Fruit fly (Drosophila melanogaster) whole organism, wandering third instar larva: Measurements from ENCODE around the gene CG7519.

Experiments
- Abd-B ChIP-seq: fragments of >200 bp; optimal IDR thresholded peaks from 2 replicates; lab custom pipeline; 2017; ENCODE audit warnings: missing biosample characterization, missing genetic modification characterization
- CG32264 ChIP-seq: fragments of 200-800 bp; sonication (Bioruptor generic); optimal IDR thresholded peaks from 2 replicates; lab custom pipeline; 2016; ENCODE audit warnings: missing biosample characterization, missing genetic modification characterization
- CG9705 ChIP-seq: fragments of 200-800 bp; sonication (Bioruptor generic); optimal IDR thresholded peaks from 2 replicates; lab custom pipeline; 2018; ENCODE audit warnings: missing biosample characterization, mild to moderate bottlenecking, missing genetic modification characterization
- CrebA ChIP-seq: fragments of 200-800 bp; sonication (Bioruptor generic); optimal IDR thresholded peaks from 2 replicates; lab custom pipeline; 2016; ENCODE audit warnings: missing biosample characterization, mild to moderate bottlenecking, missing genetic modification characterization, borderline replicate concordance
- Dfd ChIP-seq: fragments of >200 bp; optimal IDR thresholded peaks from 2 replicates; lab custom pipeline; 2017; ENCODE audit warnings: missing biosample characterization, missing genetic modification characterization
- Dif ChIP-seq: fragments of 200-275, 200-300 bp; sonication (Bioruptor generic); optimal IDR thresholded peaks from 2 replicates; lab custom pipeline; 2018; ENCODE audit warnings: missing biosample characterization, missing genetic modification characterization; ENCODE audit not compliant: partially characterized antibody
- GATAd ChIP-seq: sonication (Bioruptor generic); optimal IDR thresholded peaks from 2 replicates; lab custom pipeline; 2016; ENCODE audit warnings: missing biosample characterization, missing genetic modification characterization
- HLH106 ChIP-seq: fragments of 200-800 bp; optimal IDR thresholded peaks from 3 replicates; lab custom pipeline; 2019; ENCODE audit warnings: missing biosample characterization, mild to moderate bottlenecking, missing genetic modification characterization, moderate library complexity
- Hnf4 ChIP-seq: fragments of 200-800 bp; sonication (Bioruptor generic); optimal IDR thresholded peaks from 2 replicates; lab custom pipeline; 2016; ENCODE audit warnings: missing biosample characterization, mild to moderate bottlenecking, missing genetic modification characterization
- Hr78 ChIP-seq: fragments of >200 bp; optimal IDR thresholded peaks from 2 replicates; lab custom pipeline; 2017; ENCODE audit warnings: missing biosample characterization, missing genetic modification characterization
- Hr83 ChIP-seq: fragments of 200-300 bp; sonication (Bioruptor generic); optimal IDR thresholded peaks from 2 replicates; lab custom pipeline; 2016; ENCODE audit warnings: missing biosample characterization, mild to moderate bottlenecking, missing genetic modification characterization, moderate library complexity; ENCODE audit not compliant: poor library complexity, severe bottlenecking
- Jra ChIP-seq: sonication (Bioruptor generic); optimal IDR thresholded peaks from 2 replicates; lab custom pipeline; 2016; ENCODE audit warnings: missing biosample characterization, missing genetic modification characterization
- Mio ChIP-seq: sonication (Bioruptor generic); optimal IDR thresholded peaks from 2 replicates; lab custom pipeline; 2016; ENCODE audit warnings: missing biosample characterization, missing genetic modification characterization
- Myc ChIP-seq: fragments of >200 bp; optimal IDR thresholded peaks from 2 replicates; lab custom pipeline; 2017
- N ChIP-seq: fragments of >200 bp; optimal IDR thresholded peaks from 2 replicates; lab custom pipeline; 2018; ENCODE audit warnings: missing biosample characterization, missing external identifiers, missing genetic modification characterization
- OdsH ChIP-seq: fragments of 200-800 bp; sonication (Bioruptor generic); optimal IDR thresholded peaks from 2 replicates; lab custom pipeline; 2016; ENCODE audit warnings: missing biosample characterization, mild to moderate bottlenecking, missing genetic modification characterization
- Rel ChIP-seq, 2 experiments: fragments of 200-800 bp; sonication (Bioruptor generic) in 1 of 2; optimal IDR thresholded peaks; 2 replicates in 1 of 2; 3 replicates in 1 of 2; lab custom pipeline; 2016 to 2019; ENCODE audit warnings: mild to moderate bottlenecking in 2 of 2, missing biosample characterization in 2 of 2, missing genetic modification characterization in 2 of 2, moderate library complexity in 1 of 2
- Sp1 ChIP-seq: fragments of 200-800 bp; sonication (Bioruptor generic); optimal IDR thresholded peaks from 3 replicates; lab custom pipeline; 2019; ENCODE audit warnings: missing biosample characterization, mild to moderate bottlenecking, missing genetic modification characterization, moderate library complexity
- Vsx2 ChIP-seq: fragments of 200-300, 225-300 bp; sonication (Bioruptor generic); optimal IDR thresholded peaks from 2 replicates; lab custom pipeline; 2018; ENCODE audit warnings: missing biosample characterization, missing genetic modification characterization; ENCODE audit not compliant: partially characterized antibody
- br ChIP-seq: fragments of 200-800 bp; sonication (Bioruptor generic); optimal IDR thresholded peaks from 2 replicates; lab custom pipeline; 2016; ENCODE audit warnings: missing biosample characterization, missing genetic modification characterization
- brk ChIP-seq: fragments of 200-800 bp; sonication (Bioruptor generic); optimal IDR thresholded peaks from 2 replicates; lab custom pipeline; 2016; ENCODE audit warnings: missing biosample characterization, mild to moderate bottlenecking, missing genetic modification characterization
- dl ChIP-seq, 2 experiments: fragments of 175-275, 200-275 bp in 1 of 2; fragments of 200-275 bp in 1 of 2; sonication (Bioruptor generic); optimal IDR thresholded peaks; lab custom pipeline; 2018; ENCODE audit warnings: mild to moderate bottlenecking in 2 of 2, missing biosample characterization in 2 of 2, missing genetic modification characterization in 2 of 2, moderate library complexity in 2 of 2; ENCODE audit not compliant: partially characterized antibody in 2 of 2, insufficient read depth in 1 of 2
- dmrt93B ChIP-seq: fragments of 200-800 bp; sonication (Bioruptor generic); optimal IDR thresholded peaks from 2 replicates; lab custom pipeline; 2018; ENCODE audit warnings: missing biosample characterization, mild to moderate bottlenecking, missing genetic modification characterization
- dsf ChIP-seq: sonication (Bioruptor generic); optimal IDR thresholded peaks from 2 replicates; lab custom pipeline; 2016; ENCODE audit warnings: missing biosample characterization, missing genetic modification characterization, borderline replicate concordance
- ey ChIP-seq: fragments of 200-800 bp; sonication (Bioruptor generic); optimal IDR thresholded peaks from 2 replicates; lab custom pipeline; 2016; ENCODE audit warnings: missing biosample characterization, missing genetic modification characterization
- foxo ChIP-seq, 2 experiments: fragments of 200-800 bp; sonication (Bioruptor generic); optimal IDR thresholded peaks; 2 replicates in 1 of 2; 3 replicates in 1 of 2; lab custom pipeline; 2016 to 2017; ENCODE audit warnings: missing biosample characterization in 2 of 2, missing genetic modification characterization in 2 of 2
- fru ChIP-seq: fragments of 200-800 bp; sonication (Bioruptor generic); optimal IDR thresholded peaks from 3 replicates; lab custom pipeline; 2016; ENCODE audit warnings: missing biosample characterization, mild to moderate bottlenecking, missing genetic modification characterization
- h ChIP-seq: fragments of 200-800 bp; sonication (Bioruptor generic); optimal IDR thresholded peaks from 3 replicates; lab custom pipeline; 2016; ENCODE audit warnings: missing biosample characterization, mild to moderate bottlenecking, missing genetic modification characterization
- jim ChIP-seq: fragments of 175-275, 200-325 bp; sonication (Bioruptor generic); optimal IDR thresholded peaks from 2 replicates; lab custom pipeline; 2016; ENCODE audit warnings: missing biosample characterization, mild to moderate bottlenecking, missing genetic modification characterization
- lola ChIP-seq: fragments of >200 bp; optimal IDR thresholded peaks from 2 replicates; lab custom pipeline; 2017; ENCODE audit warnings: missing biosample characterization, missing genetic modification characterization
- pan ChIP-seq: fragments of >200 bp; optimal IDR thresholded peaks from 2 replicates; lab custom pipeline; 2017
- psq ChIP-seq: fragments of 200-800 bp; sonication (Bioruptor generic); optimal IDR thresholded peaks from 3 replicates; lab custom pipeline; 2017; ENCODE audit warnings: missing biosample characterization, mild to moderate bottlenecking, missing genetic modification characterization, moderate library complexity
- rgr ChIP-seq: fragments of 200-800 bp; sonication (Bioruptor generic); optimal IDR thresholded peaks from 3 replicates; lab custom pipeline; 2016; ENCODE audit warnings: missing biosample characterization, mild to moderate bottlenecking, missing genetic modification characterization
- sage ChIP-seq: fragments of 200-800 bp; sonication (Bioruptor generic); optimal IDR thresholded peaks from 2 replicates; lab custom pipeline; 2016; ENCODE audit warnings: missing biosample characterization, mild to moderate bottlenecking, missing genetic modification characterization
- sv ChIP-seq: fragments of 200-800 bp; sonication (Bioruptor generic); optimal IDR thresholded peaks from 3 replicates; lab custom pipeline; 2016; ENCODE audit warnings: missing biosample characterization, missing genetic modification characterization
- tai ChIP-seq: sonication (Bioruptor generic); optimal IDR thresholded peaks from 2 replicates; lab custom pipeline; 2016; ENCODE audit warnings: missing biosample characterization, missing genetic modification characterization
- usp ChIP-seq: fragments of >200 bp; optimal IDR thresholded peaks from 2 replicates; lab custom pipeline; 2017; ENCODE audit warnings: missing biosample characterization, missing genetic modification characterization
- woc ChIP-seq: sonication (Bioruptor generic); optimal IDR thresholded peaks from 2 replicates; lab custom pipeline; 2016; ENCODE audit warnings: missing biosample characterization, mild to moderate bottlenecking, missing genetic modification characterization

The CG7519 gene

DNA sequence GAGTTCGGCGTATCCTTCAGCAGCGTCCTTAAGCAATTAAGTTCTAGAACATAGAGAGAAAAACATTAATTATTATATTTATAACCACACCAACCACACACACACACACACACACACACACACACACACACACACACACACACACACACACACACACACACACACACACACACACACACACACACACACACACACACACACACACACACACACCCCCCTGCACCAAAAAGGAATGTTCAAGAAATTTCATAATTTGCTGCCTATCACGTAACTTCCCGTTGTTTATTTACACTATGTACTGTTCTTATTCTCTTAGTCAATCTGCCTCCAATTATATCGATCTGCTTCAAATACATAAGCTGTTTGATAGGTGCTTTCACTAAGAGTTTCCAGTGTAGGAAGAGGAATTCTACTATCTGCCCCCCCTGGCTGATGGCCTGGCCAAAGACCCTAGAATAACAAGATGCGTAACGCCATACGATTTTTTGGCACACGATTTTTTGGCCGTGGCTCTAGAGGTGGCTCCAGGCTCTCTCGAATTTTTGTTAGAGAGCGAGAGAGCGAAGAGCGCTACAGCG lies 5.7 kb downstream of the CG7519 start:
- TF ChIP-seq N (GFP tag; lab: Kevin White, UChicago): peak; percentile 14

DNA sequence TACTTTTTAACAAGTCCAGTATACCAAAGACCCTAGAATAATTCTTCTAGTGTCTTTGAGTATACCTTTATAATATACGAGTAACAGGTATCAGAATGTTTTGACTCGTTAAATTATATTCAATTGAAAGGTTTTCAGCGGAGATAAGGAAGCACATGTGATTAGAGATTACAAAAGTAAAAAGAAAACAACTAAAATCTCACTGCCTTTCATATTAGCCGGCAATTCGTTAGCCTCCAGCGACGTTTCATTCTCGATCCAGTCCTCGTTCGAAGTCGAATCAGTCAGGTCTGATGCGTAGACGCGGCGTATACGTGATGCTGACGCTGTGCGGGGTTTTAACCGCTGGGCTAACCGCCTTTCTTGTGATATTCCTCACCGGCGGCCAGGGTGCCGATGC lies 8.3 kb downstream of the CG7519 start, which contains the start of gene Est-Q:
Gene Est-Q, plus strand, starts transcription at position 250 of the 400 bp plus-strand sequence.
- TF ChIP-seq Hnf4 (GFP tag; lab: Kevin White, UChicago) (no peak), Dif (GFP tag; lab: Kevin White, UChicago) (no peak), Rel (GFP tag; optimal IDR thresholded peaks at IDR 0.05; lab: Kevin White, UChicago) (no peak), Rel (tag; optimal IDR thresholded peaks at IDR 0.05; lab: Kevin White, UChicago) (no peak), sage (GFP tag; lab: Kevin White, UChicago) (no peak), CG32264 (GFP tag; lab: Kevin White, UChicago) (no peak), dsf (GFP tag; lab: Kevin White, UChicago) (no peak)

DNA sequence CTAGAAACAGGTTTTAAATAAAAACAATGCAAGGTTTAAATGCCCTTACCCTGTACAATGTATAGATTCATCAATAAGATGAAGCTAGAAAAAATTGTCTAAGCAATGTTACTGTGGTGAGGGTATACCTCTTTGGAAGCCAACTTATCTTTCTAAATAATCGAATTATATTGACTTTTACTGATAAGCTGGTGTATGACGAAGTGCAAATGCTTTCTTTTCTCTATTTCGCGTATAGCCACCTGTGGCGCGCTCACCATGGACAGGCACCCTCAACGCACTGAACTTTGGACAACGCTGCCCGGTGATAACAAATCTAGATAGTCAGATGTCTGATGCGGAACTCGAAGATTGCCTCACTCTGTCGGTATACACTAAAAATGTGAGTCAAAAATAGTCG lies 9.0 kb downstream of the CG7519 start:
- TF ChIP-seq psq (GFP tag; lab: Kevin White, UChicago) (no peak), Jra (GFP tag; lab: Kevin White, UChicago) (no peak), Abd-B (no peak), Rel (GFP tag; optimal IDR thresholded peaks at IDR 0.05; lab: Kevin White, UChicago) (no peak), Rel (tag; optimal IDR thresholded peaks at IDR 0.05; lab: Kevin White, UChicago) (no peak), OdsH (GFP tag; lab: Kevin White, UChicago) (peak; percentile 8), br (GFP tag; lab: Kevin White, UChicago) (no peak), tai (no peak), sv (no peak), woc (GFP tag; lab: Kevin White, UChicago) (peak; percentile 0), rgr (GFP tag; lab: Kevin White, UChicago) (peak; percentile 30), dmrt93B (no peak), h (GFP tag; lab: Kevin White, UChicago) (peak; percentile 30), fru (peak; percentile 54), GATAd (GFP tag; lab: Kevin White, UChicago) (no peak), Hnf4 (GFP tag; lab: Kevin White, UChicago) (peak; percentile 55), brk (no peak), jim (GFP tag; lab: Kevin White, UChicago) (no peak), Hr78 (GFP tag; lab: Kevin White, UChicago) (no peak), foxo (GFP tag; optimal IDR thresholded peaks at IDR 0.05; lab: Kevin White, UChicago) (peak in 1 of 2 experiments; percentile 34), Mio (GFP tag; lab: Kevin White, UChicago) (no peak)

DNA sequence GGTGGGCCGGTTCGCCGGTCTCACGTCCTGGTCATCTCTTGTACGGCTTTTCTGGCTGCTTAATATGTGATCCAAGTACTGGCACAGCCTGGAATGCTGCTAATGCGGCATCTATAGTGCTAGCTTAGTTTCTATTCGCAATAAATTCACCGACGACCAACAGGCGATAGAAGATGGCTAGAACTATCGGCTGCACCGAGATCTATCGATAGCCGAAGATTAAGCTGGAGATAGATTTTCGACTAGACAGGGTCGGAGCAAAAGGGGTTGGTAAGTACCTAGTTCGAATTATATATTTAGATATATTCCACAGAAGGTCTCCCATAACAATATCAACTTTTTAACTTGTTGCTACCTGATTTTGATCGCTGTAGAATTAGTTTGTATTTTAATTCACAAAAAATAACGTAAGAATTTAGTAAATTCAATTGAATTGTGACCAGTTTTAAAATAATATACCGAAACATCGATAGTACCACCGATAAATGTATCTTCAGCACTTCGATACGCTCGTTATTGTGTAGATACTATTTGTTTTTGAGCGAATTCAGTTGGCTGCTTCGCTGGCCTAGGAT lies 14.6 kb downstream of the CG7519 start, which contains the start of the genes Glg1 and M6:
Gene Glg1, minus strand, starts transcription at position 185 of the 575 bp plus-strand sequence.
Gene M6, plus strand, starts transcription at position 499 of the 575 bp plus-strand sequence.
- TF ChIP-seq Sp1 (GFP tag; lab: Kevin White, UChicago): peak; percentile 57
- TF ChIP-seq Vsx2 (GFP tag; lab: Kevin White, UChicago): no peak
- TF ChIP-seq dsf (GFP tag; lab: Kevin White, UChicago): peak; percentile 31
- peak; percentile 59 for TF ChIP-seq OdsH (GFP tag; lab: Kevin White, UChicago)
- TF ChIP-seq N (GFP tag; lab: Kevin White, UChicago): no peak
- TF ChIP-seq fru: peak; percentile 73
- TF ChIP-seq brk: no peak
- TF ChIP-seq HLH106 (tag; lab: Kevin White, UChicago): peak; percentile 66
- no peak for TF ChIP-seq tai
- TF ChIP-seq ey (GFP tag; lab: Kevin White, UChicago): peak; percentile 72
- TF ChIP-seq dmrt93B: no peak
- TF ChIP-seq CG32264 (GFP tag; lab: Kevin White, UChicago): no peak
- no peak for TF ChIP-seq jim (GFP tag; lab: Kevin White, UChicago)
- no peak for TF ChIP-seq GATAd (GFP tag; lab: Kevin White, UChicago)
- no peak for TF ChIP-seq Rel (GFP tag; optimal IDR thresholded peaks at IDR 0.05; lab: Kevin White, UChicago)
- TF ChIP-seq Rel (tag; optimal IDR thresholded peaks at IDR 0.05; lab: Kevin White, UChicago): no peak
- peak in 1 of 2 experiments; percentile 79 for TF ChIP-seq foxo (GFP tag; optimal IDR thresholded peaks at IDR 0.05; lab: Kevin White, UChicago)
- peak; percentile 88 for TF ChIP-seq woc (GFP tag; lab: Kevin White, UChicago)
- no peak for TF ChIP-seq pan (lab: Kevin White, UChicago)
- no peak for TF ChIP-seq usp (GFP tag; lab: Kevin White, UChicago)
- TF ChIP-seq dl (GFP tag; optimal IDR thresholded peaks at IDR 0.05; lab: Kevin White, UChicago; ENCODE audit: insufficient read depth in 1 of 2, partially characterized antibody in 2 of 2): no peak
- TF ChIP-seq Mio (GFP tag; lab: Kevin White, UChicago): no peak
- TF ChIP-seq Dfd (GFP tag; lab: Kevin White, UChicago): no peak
- TF ChIP-seq Jra (GFP tag; lab: Kevin White, UChicago): peak; percentile 60
- no peak for TF ChIP-seq lola
- TF ChIP-seq Hnf4 (GFP tag; lab: Kevin White, UChicago): peak; percentile 77
- no peak for TF ChIP-seq CrebA (GFP tag; lab: Kevin White, UChicago)
- peak; percentile 82 for TF ChIP-seq h (GFP tag; lab: Kevin White, UChicago)
- TF ChIP-seq sv: peak; percentile 57
- TF ChIP-seq Dif (GFP tag; lab: Kevin White, UChicago): no peak
- no peak for TF ChIP-seq Hr78 (GFP tag; lab: Kevin White, UChicago)
- peak; percentile 25 for TF ChIP-seq Myc
- TF ChIP-seq br (GFP tag; lab: Kevin White, UChicago): peak; percentile 67
- TF ChIP-seq CG9705 (GFP tag; lab: Kevin White, UChicago): peak; percentile 56
- TF ChIP-seq Hr83 (GFP tag; lab: Kevin White, UChicago): peak; percentile 64
- peak; percentile 75 for TF ChIP-seq rgr (GFP tag; lab: Kevin White, UChicago)
- TF ChIP-seq psq (GFP tag; lab: Kevin White, UChicago): peak; percentile 59
